Worm (Caenorhabditis elegans) whole organism, L2 larva: Measurements from ENCODE around the gene K06A9.2.

Source experiments
- egl-27 ChIP-seq: sonication (generic microtip); optimal IDR thresholded peaks from 3 replicates; lab custom pipeline; 2017; ENCODE audit warnings: missing biosample characterization, missing genetic modification reagents, missing genetic modification characterization
- elt-3 ChIP-seq: sonication (generic microtip); optimal IDR thresholded peaks from 2 replicates; lab custom pipeline; 2017; ENCODE audit warnings: missing biosample characterization, missing genetic modification characterization
- lin-39 ChIP-seq: fragments of 150-350 bp; optimal IDR thresholded peaks from 2 replicates; lab custom pipeline; 2014; ENCODE audit warnings: missing biosample characterization, missing genetic modification reagents, missing genetic modification characterization
- nhr-77 ChIP-seq: fragments of 150-350 bp; optimal IDR thresholded peaks from 2 replicates; lab custom pipeline; 2014; ENCODE audit warnings: missing biosample characterization, missing genetic modification characterization

- TF ChIP-seq elt-3 (tag; lab: Kevin White, UChicago) (no peak), egl-27 (tag; lab: Kevin White, UChicago) (no peak), lin-39 (tag; lab: Kevin White, UChicago) (no peak), nhr-77 (no peak)
Measured at ce11 chrX:1488775-1489174, 47.4 kb upstream of the K06A9.2 start.
